Fruit fly (Drosophila melanogaster) whole organism, pupa: ENCODE results near the gene Strip.
A peak's percentile ranks its signal among the peaks of the same experiment; 100 is the strongest.

Experiments used
- CG10348 ChIP-seq: fragments of 200-800 bp; sonication (Bioruptor generic); IDR thresholded peaks from 2 replicates; pipeline ENCODE4 v1.3.6; 2022; ENCODE audit warnings: missing biosample characterization, missing genetic modification characterization
- CG12605 ChIP-seq: fragments of 200-800 bp; sonication (Bioruptor generic); IDR thresholded peaks from 2 replicates; pipeline ENCODE4 v1.3.6; 2022; ENCODE audit warnings: missing biosample characterization, missing genetic modification characterization
- CG13204 ChIP-seq: fragments of 200-800 bp; sonication (Bioruptor generic); optimal IDR thresholded peaks from 2 replicates; lab custom pipeline; 2018; ENCODE audit warnings: missing biosample characterization, mild to moderate bottlenecking, missing genetic modification characterization, moderate library complexity
- CG14655 ChIP-seq: fragments of 200-800 bp; sonication (Bioruptor generic); optimal IDR thresholded peaks from 3 replicates; lab custom pipeline; 2017; ENCODE audit warnings: mild to moderate bottlenecking, missing biosample characterization, missing genetic modification reagents, missing genetic modification characterization
- CG15710 ChIP-seq: fragments of 200-800 bp; sonication (Bioruptor generic); optimal IDR thresholded peaks from 2 replicates; lab custom pipeline; 2018; ENCODE audit warnings: missing biosample characterization, mild to moderate bottlenecking, missing genetic modification characterization, moderate library complexity
- CG17806 ChIP-seq: fragments of 200-800 bp; sonication (Bioruptor generic); optimal IDR thresholded peaks from 2 replicates; lab custom pipeline; 2018; ENCODE audit warnings: missing biosample characterization, mild to moderate bottlenecking, missing genetic modification characterization, moderate library complexity
- CG32121 ChIP-seq: fragments of 200-800 bp; sonication (Bioruptor generic); IDR thresholded peaks from 2 replicates; pipeline ENCODE4 v1.3.6; 2022; ENCODE audit warnings: missing biosample characterization, missing genetic modification characterization
- CG34367 ChIP-seq: fragments of 200-800 bp; sonication (Bioruptor generic); optimal IDR thresholded peaks from 2 replicates; lab custom pipeline; 2018; ENCODE audit warnings: missing biosample characterization, mild to moderate bottlenecking, missing genetic modification characterization
- CG4496 ChIP-seq: fragments of 200-800 bp; sonication (Bioruptor generic); IDR thresholded peaks from 3 replicates; pipeline ENCODE4 v1.3.6; 2022; ENCODE audit warnings: missing biosample characterization, missing genetic modification characterization
- CG8159 ChIP-seq: fragments of 200-800 bp; sonication (Bioruptor generic); optimal IDR thresholded peaks from 3 replicates; lab custom pipeline; 2018; ENCODE audit warnings: missing biosample characterization, mild to moderate bottlenecking, missing genetic modification characterization, moderate library complexity
- CG8301 ChIP-seq: fragments of 200-800 bp; sonication (Bioruptor generic); optimal IDR thresholded peaks from 2 replicates; lab custom pipeline; 2018; ENCODE audit warnings: missing biosample characterization, mild to moderate bottlenecking, missing genetic modification characterization
- CG9948 ChIP-seq: fragments of 200-800 bp; sonication (Bioruptor generic); optimal IDR thresholded peaks from 2 replicates; lab custom pipeline; 2018; ENCODE audit warnings: missing biosample characterization, mild to moderate bottlenecking, missing genetic modification characterization, moderate library complexity
- D1 ChIP-seq: fragments of 200-800 bp; sonication (Bioruptor generic); optimal IDR thresholded peaks from 2 replicates; lab custom pipeline; 2018; ENCODE audit warnings: missing biosample characterization, mild to moderate bottlenecking, missing genetic modification characterization, moderate library complexity
- EcR ChIP-seq: fragments of 200-800 bp; sonication (Bioruptor generic); optimal IDR thresholded peaks from 3 replicates; lab custom pipeline; 2019; ENCODE audit warnings: missing biosample characterization, missing genetic modification characterization, mild to moderate bottlenecking, moderate library complexity, missing genetic modification reagents
- Ets98B ChIP-seq: fragments of 200-800 bp; sonication (Bioruptor generic); IDR thresholded peaks from 2 replicates; pipeline ENCODE4 v1.3.6; 2022; ENCODE audit warnings: missing biosample characterization, missing genetic modification characterization
- Pif1A ChIP-seq: fragments of 200-800 bp; sonication (Bioruptor generic); optimal IDR thresholded peaks from 3 replicates; lab custom pipeline; 2016; ENCODE audit warnings: missing biosample characterization, missing genetic modification characterization
- Pif1B ChIP-seq: fragments of 200-800 bp; sonication (Bioruptor generic); optimal IDR thresholded peaks from 3 replicates; lab custom pipeline; 2016; ENCODE audit warnings: missing biosample characterization, missing genetic modification characterization
- Snoo ChIP-seq: fragments of 200-800 bp; sonication (Bioruptor generic); optimal IDR thresholded peaks from 3 replicates; lab custom pipeline; 2017; ENCODE audit warnings: missing biosample characterization, mild to moderate bottlenecking, missing genetic modification characterization, inconsistent platforms
- fd96Ca ChIP-seq: fragments of 200-800 bp; sonication (Bioruptor generic); IDR thresholded peaks from 3 replicates; pipeline ENCODE4 v1.3.6; 2022; ENCODE audit warnings: missing biosample characterization, missing genetic modification characterization
- gl ChIP-seq: fragments of 200-800 bp; sonication (Bioruptor generic); optimal IDR thresholded peaks from 2 replicates; lab custom pipeline; 2018; ENCODE audit warnings: missing biosample characterization, mild to moderate bottlenecking, missing genetic modification characterization
- rn ChIP-seq: fragments of 200-800 bp; sonication (Bioruptor generic); IDR thresholded peaks from 2 replicates; pipeline ENCODE4 v1.3.6; 2022; ENCODE audit warnings: missing biosample characterization, missing genetic modification characterization

Gene Strip

DNA sequence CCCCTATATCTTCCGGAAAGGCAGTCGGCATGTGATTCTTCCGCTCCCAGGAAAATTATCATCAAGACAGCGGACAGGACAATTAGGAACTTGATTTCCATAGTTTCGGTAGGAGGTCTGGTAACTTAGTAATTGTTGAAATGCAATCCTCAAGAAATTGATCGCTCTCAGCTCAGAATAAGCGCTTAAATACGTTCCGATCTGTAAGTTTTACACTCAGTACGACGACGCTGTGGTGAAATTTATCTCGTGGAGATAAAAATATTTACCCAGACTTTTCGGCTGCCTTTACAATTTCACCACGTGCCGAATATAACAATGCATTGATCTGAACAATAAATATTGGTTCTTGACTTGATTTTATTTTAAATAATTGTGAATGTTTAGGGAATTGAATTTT is 7.0 kb upstream of the Strip start, which contains the start of gene Drsl1:
Gene Drsl1, minus strand, starts transcription at position 101 of the 400 bp plus-strand sequence.
- TF ChIP-seq gl (no peak), CG15710 (tag; lab: Kevin White, UChicago) (no peak), D1 (tag; lab: Kevin White, UChicago) (no peak), CG8301 (tag; lab: Kevin White, UChicago) (no peak), EcR (no peak), CG14655 (GFP tag; lab: Kevin White, UChicago) (no peak), CG10348 (GFP tag; lab: Robert Waterston, UW) (no peak), CG17806 (no peak), CG34367 (tag; lab: Kevin White, UChicago) (no peak), rn (GFP tag; lab: Robert Waterston, UW) (no peak), Ets98B (GFP tag; lab: Robert Waterston, UW) (no peak), CG32121 (no peak), CG8159 (tag; lab: Kevin White, UChicago) (no peak), Pif1A (no peak), Snoo (tag; lab: Kevin White, UChicago) (no peak), CG4496 (GFP tag; lab: Robert Waterston, UW) (no peak)

dm6 chr3L:3334784-3335183 is 6.1 kb upstream of the Strip start, which contains the start of gene CG14969:
Gene CG14969 (minus strand): TSS chr3L:3334978.
- TF ChIP-seq CG9948 (tag; lab: Kevin White, UChicago) (no peak), CG32121 (no peak), EcR (no peak), CG8159 (tag; lab: Kevin White, UChicago) (no peak), CG12605 (no peak), CG34367 (tag; lab: Kevin White, UChicago) (no peak), CG15710 (tag; lab: Kevin White, UChicago) (no peak), Snoo (tag; lab: Kevin White, UChicago) (no peak), fd96Ca (no peak), CG13204 (GFP tag; lab: Kevin White, UChicago) (no peak), gl (no peak), CG10348 (GFP tag; lab: Robert Waterston, UW) (no peak), Ets98B (GFP tag; lab: Robert Waterston, UW) (no peak), Pif1B (GFP tag; lab: Kevin White, UChicago) (no peak), Pif1A (no peak), CG4496 (GFP tag; lab: Robert Waterston, UW) (no peak), D1 (tag; lab: Kevin White, UChicago) (no peak), CG14655 (GFP tag; lab: Kevin White, UChicago) (no peak), rn (GFP tag; lab: Robert Waterston, UW) (no peak), CG17806 (no peak)

DNA sequence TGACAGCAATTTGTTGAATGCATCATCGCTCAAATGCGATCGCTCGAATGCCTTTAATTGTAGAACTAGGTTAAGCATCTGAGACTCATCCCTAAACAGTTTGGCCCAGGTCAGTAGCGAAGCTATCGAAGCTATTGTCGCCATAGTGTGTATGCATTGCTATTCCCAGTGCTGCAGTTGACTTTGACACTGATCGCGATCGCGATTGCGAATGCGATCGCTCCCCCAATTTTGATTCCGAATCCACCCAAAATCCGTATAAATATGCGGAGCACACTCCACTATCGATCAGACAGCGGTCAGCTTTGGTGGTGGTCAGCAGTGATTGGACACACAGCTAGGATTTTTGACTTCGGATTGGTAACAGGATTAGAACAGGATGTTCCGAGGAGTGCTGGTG is 1.1 kb upstream of the Strip start, which contains the start of gene CG14961:
Gene CG14961, plus strand, starts transcription at position 301 of the 400 bp plus-strand sequence.
- no peak for TF ChIP-seq CG8159 (tag; lab: Kevin White, UChicago)
- no peak for TF ChIP-seq CG13204 (GFP tag; lab: Kevin White, UChicago)
- no peak for TF ChIP-seq CG8301 (tag; lab: Kevin White, UChicago)
- no peak for TF ChIP-seq EcR
- TF ChIP-seq CG34367 (tag; lab: Kevin White, UChicago) = no peak
- no peak for TF ChIP-seq CG15710 (tag; lab: Kevin White, UChicago)
- no peak for TF ChIP-seq CG32121
- no peak for TF ChIP-seq CG17806
- no peak for TF ChIP-seq fd96Ca
- no peak for TF ChIP-seq CG14655 (GFP tag; lab: Kevin White, UChicago)
- no peak for TF ChIP-seq Snoo (tag; lab: Kevin White, UChicago)
- no peak for TF ChIP-seq CG10348 (GFP tag; lab: Robert Waterston, UW)
- no peak for TF ChIP-seq gl
- no peak for TF ChIP-seq CG4496 (GFP tag; lab: Robert Waterston, UW)
- TF ChIP-seq CG9948 (tag; lab: Kevin White, UChicago) = no peak
- TF ChIP-seq CG12605 = no peak
- TF ChIP-seq rn (GFP tag; lab: Robert Waterston, UW) = no peak

- TF ChIP-seq EcR = no peak
- no peak for TF ChIP-seq D1 (tag; lab: Kevin White, UChicago)
- TF ChIP-seq CG13204 (GFP tag; lab: Kevin White, UChicago) = no peak
- TF ChIP-seq Pif1B (GFP tag; lab: Kevin White, UChicago) = peak; percentile 17
- peak; percentile 40 for TF ChIP-seq CG34367 (tag; lab: Kevin White, UChicago)
- TF ChIP-seq CG12605 = no peak; the same call in 1 of the 2 replicates
- no peak for TF ChIP-seq fd96Ca
- TF ChIP-seq CG15710 (tag; lab: Kevin White, UChicago) = no peak
- peak; percentile 48; the same call in 2 of the 3 replicates for TF ChIP-seq CG4496 (GFP tag; lab: Robert Waterston, UW)
- no peak for TF ChIP-seq CG14655 (GFP tag; lab: Kevin White, UChicago)
- peak; percentile 4 for TF ChIP-seq Snoo (tag; lab: Kevin White, UChicago)
- no peak for TF ChIP-seq rn (GFP tag; lab: Robert Waterston, UW)
- TF ChIP-seq Pif1A = peak; percentile 40
- TF ChIP-seq Ets98B (GFP tag; lab: Robert Waterston, UW) = peak; percentile 38; the same call in 1 of the 2 replicates
- no peak for TF ChIP-seq CG10348 (GFP tag; lab: Robert Waterston, UW)
- peak; percentile 24 for TF ChIP-seq CG8301 (tag; lab: Kevin White, UChicago)
- TF ChIP-seq gl = peak; percentile 67
- no peak for TF ChIP-seq CG32121
- no peak for TF ChIP-seq CG9948 (tag; lab: Kevin White, UChicago)
- TF ChIP-seq CG8159 (tag; lab: Kevin White, UChicago) = no peak
- TF ChIP-seq CG17806 = no peak
- TF ChIP-seq, all 21 proteins: peak for 8
Observed at dm6 chr3L:3325925-3326903, 2.5 kb downstream of the Strip start, which contains the start of gene Gtpx. Gene Gtpx (plus strand): TSS chr3L:3326265.

DNA sequence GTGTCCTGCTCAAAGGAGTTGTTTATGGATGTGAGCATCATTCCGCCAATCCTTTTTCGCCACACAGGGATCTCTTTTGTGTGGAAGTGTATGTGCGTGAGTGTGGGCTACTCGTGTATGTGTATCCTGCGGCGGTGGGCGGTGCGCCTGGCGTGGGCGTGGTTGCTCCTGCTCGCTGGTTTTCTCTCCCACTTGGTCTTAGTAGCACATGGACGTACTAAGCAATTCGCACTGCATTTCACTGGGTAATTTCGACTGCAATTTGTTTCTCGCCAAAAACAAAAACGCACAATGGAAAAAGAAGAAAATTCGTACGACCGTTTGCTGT is 3.1 kb downstream of the Strip start:
- TF ChIP-seq D1 (tag; lab: Kevin White, UChicago) (no peak), EcR (no peak), Ets98B (GFP tag; lab: Robert Waterston, UW) (no peak), CG32121 (no peak), Pif1A (no peak), Pif1B (GFP tag; lab: Kevin White, UChicago) (no peak), CG34367 (tag; lab: Kevin White, UChicago) (no peak), CG9948 (tag; lab: Kevin White, UChicago) (no peak), CG17806 (no peak)
- TF ChIP-seq, all 21 proteins: peak for 0
